Fruit fly (Drosophila melanogaster) whole organism, embryonic: ENCODE measurements around the gene CG31268.

Source experiments
- Atf6 ChIP-seq: fragments of 200-800 bp; sonication (Bioruptor generic); IDR thresholded peaks from 2 replicates; pipeline ENCODE4 v1.3.6; 2022; ENCODE audit warnings: missing biosample characterization, missing genetic modification characterization
- Blimp-1 ChIP-seq: fragments of 200-800 bp; sonication (Bioruptor generic); optimal IDR thresholded peaks from 3 replicates; lab custom pipeline; 2018; ENCODE audit warnings: missing biosample characterization, missing genetic modification characterization, mild to moderate bottlenecking, moderate library complexity, missing genetic modification reagents
- BtbVII ChIP-seq: fragments of 200-800 bp; sonication (Bioruptor generic); optimal IDR thresholded peaks from 3 replicates; lab custom pipeline; 2017; ENCODE audit warnings: missing biosample characterization, mild to moderate bottlenecking, missing genetic modification characterization
- CG10147 ChIP-seq: fragments of 200-800 bp; sonication (Bioruptor generic); optimal IDR thresholded peaks from 2 replicates; lab custom pipeline; 2019; ENCODE audit warnings: missing biosample characterization, mild to moderate bottlenecking, missing genetic modification characterization, moderate library complexity
- CG10462 ChIP-seq: fragments of 200-800 bp; sonication (Bioruptor generic); optimal IDR thresholded peaks from 2 replicates; lab custom pipeline; 2016; ENCODE audit warnings: missing biosample characterization, missing genetic modification characterization
- CG10654 ChIP-seq: fragments of 200-800 bp; sonication (Bioruptor generic); optimal IDR thresholded peaks from 2 replicates; lab custom pipeline; 2016; ENCODE audit warnings: missing biosample characterization, missing genetic modification characterization
- CG13424 ChIP-seq: fragments of 200-800 bp; sonication (Bioruptor generic); optimal IDR thresholded peaks from 2 replicates; lab custom pipeline; 2019; ENCODE audit warnings: missing biosample characterization, mild to moderate bottlenecking, missing genetic modification characterization, moderate library complexity
- CG13775 ChIP-seq: fragments of 200-800 bp; sonication (Bioruptor generic); optimal IDR thresholded peaks from 3 replicates; lab custom pipeline; 2017; ENCODE audit warnings: missing biosample characterization, mild to moderate bottlenecking, missing genetic modification characterization
- CG1529 ChIP-seq: fragments of 200-800 bp; sonication (Bioruptor generic); optimal IDR thresholded peaks from 3 replicates; lab custom pipeline; 2018; ENCODE audit warnings: missing biosample characterization, missing genetic modification characterization
- CG15696 ChIP-seq: fragments of 200-800 bp; sonication (Bioruptor generic); optimal IDR thresholded peaks from 2 replicates; lab custom pipeline; 2019; ENCODE audit warnings: missing biosample characterization, mild to moderate bottlenecking, missing genetic modification characterization, moderate library complexity
- CG16813 ChIP-seq: fragments of 200-800 bp; sonication (Bioruptor generic); IDR thresholded peaks from 3 replicates; pipeline ENCODE4 v1.3.6; 2022; ENCODE audit warnings: missing biosample characterization, missing genetic modification characterization; ENCODE audit not compliant: partially characterized antibody
- CG17186 ChIP-seq: fragments of 200-800 bp; sonication (Bioruptor generic); optimal IDR thresholded peaks from 3 replicates; lab custom pipeline; 2017; ENCODE audit warnings: missing biosample characterization, missing genetic modification reagents, missing genetic modification characterization
- CG17361 ChIP-seq: fragments of 200-800 bp; sonication (Bioruptor generic); IDR thresholded peaks from 3 replicates; pipeline ENCODE4 v1.3.6; 2022; ENCODE audit warnings: missing biosample characterization, missing genetic modification characterization
- CG32767 ChIP-seq: fragments of 200-800 bp; sonication (Bioruptor generic); IDR thresholded peaks from 2 replicates; pipeline ENCODE4 v1.3.6; 2022; ENCODE audit warnings: missing biosample characterization, missing genetic modification characterization
- CG33557 ChIP-seq: fragments of 200-800 bp; sonication (Bioruptor generic); optimal IDR thresholded peaks from 2 replicates; lab custom pipeline; 2019; ENCODE audit warnings: missing biosample characterization, mild to moderate bottlenecking, missing genetic modification characterization, moderate library complexity
- CG34224 ChIP-seq: fragments of 200-800 bp; sonication (Bioruptor generic); IDR thresholded peaks from 3 replicates; pipeline ENCODE4 v1.3.6; 2022; ENCODE audit warnings: missing biosample characterization, missing genetic modification characterization; ENCODE audit not compliant: partially characterized antibody
- CG4282 ChIP-seq: fragments of 200-800 bp; sonication (Bioruptor generic); optimal IDR thresholded peaks from 2 replicates; lab custom pipeline; 2016; ENCODE audit warnings: missing biosample characterization, missing genetic modification characterization
- CG4404 ChIP-seq: fragments of 200-800 bp; sonication (Bioruptor generic); IDR thresholded peaks from 2 replicates; pipeline ENCODE4 v1.3.6; 2022; ENCODE audit warnings: missing biosample characterization, missing genetic modification characterization
- CG6683 ChIP-seq: fragments of 200-800 bp; sonication (Bioruptor generic); optimal IDR thresholded peaks from 2 replicates; lab custom pipeline; 2017; ENCODE audit warnings: missing biosample characterization, mild to moderate bottlenecking, missing genetic modification characterization, missing genetic modification reagents
- CG7271 ChIP-seq: fragments of 200-800 bp; sonication (Bioruptor generic); optimal IDR thresholded peaks from 2 replicates; lab custom pipeline; 2018; ENCODE audit warnings: missing biosample characterization, mild to moderate bottlenecking, missing genetic modification characterization, moderate library complexity
- CG8944 ChIP-seq: fragments of 200-800 bp; sonication (Bioruptor generic); optimal IDR thresholded peaks from 3 replicates; lab custom pipeline; 2016; ENCODE audit warnings: missing biosample characterization, missing genetic modification characterization
- Ets65A ChIP-seq: fragments of 200-800 bp; sonication (Bioruptor generic); peaks from one replicate; lab custom pipeline; 2016; ENCODE audit warnings: missing biosample characterization, missing genetic modification characterization
- Fer3 ChIP-seq: fragments of 200-800 bp; sonication (Bioruptor generic); optimal IDR thresholded peaks from 2 replicates; lab custom pipeline; 2018; ENCODE audit warnings: missing biosample characterization, mild to moderate bottlenecking, missing genetic modification characterization, moderate library complexity
- H2.0 ChIP-seq: fragments of 200-800 bp; sonication (Bioruptor generic); IDR thresholded peaks from 2 replicates; pipeline ENCODE4 v1.3.6; 2022; ENCODE audit warnings: missing biosample characterization, missing genetic modification characterization
- HLHmδ ChIP-seq: fragments of 200-800 bp; sonication (Bioruptor generic); optimal IDR thresholded peaks from 2 replicates; lab custom pipeline; 2018; ENCODE audit warnings: missing biosample characterization, mild to moderate bottlenecking, missing genetic modification characterization, moderate library complexity
- Hr3 ChIP-seq: fragments of 200-800 bp; sonication (Bioruptor generic); optimal IDR thresholded peaks from 3 replicates; lab custom pipeline; 2016; ENCODE audit warnings: missing biosample characterization, missing genetic modification characterization
- MTF-1 ChIP-seq: fragments of 200-800 bp; sonication (Bioruptor generic); optimal IDR thresholded peaks from 2 replicates; lab custom pipeline; 2018; ENCODE audit warnings: missing biosample characterization, mild to moderate bottlenecking, missing genetic modification characterization, borderline replicate concordance
- Neu2 ChIP-seq: fragments of 200-800 bp; sonication (Bioruptor generic); optimal IDR thresholded peaks from 3 replicates; lab custom pipeline; 2016; ENCODE audit warnings: missing biosample characterization, missing genetic modification characterization, borderline replicate concordance
- abd-A ChIP-seq: fragments of 200-800 bp; sonication (Bioruptor generic); optimal IDR thresholded peaks from 3 replicates; lab custom pipeline; 2019; ENCODE audit warnings: missing biosample characterization, mild to moderate bottlenecking, missing genetic modification characterization, moderate library complexity
- aop ChIP-seq: fragments of 200-800 bp; sonication (Bioruptor generic); IDR thresholded peaks from 2 replicates; pipeline ENCODE4 v1.3.6; 2022; ENCODE audit warnings: missing biosample characterization, missing genetic modification characterization
- bigmax ChIP-seq: fragments of 200-800 bp; sonication (Bioruptor generic); optimal IDR thresholded peaks from 2 replicates; lab custom pipeline; 2018; ENCODE audit warnings: missing biosample characterization, mild to moderate bottlenecking, missing genetic modification characterization
- btn ChIP-seq: fragments of 200-800 bp; sonication (Bioruptor generic); optimal IDR thresholded peaks from 2 replicates; lab custom pipeline; 2016; ENCODE audit warnings: missing biosample characterization, missing genetic modification characterization
- cas ChIP-seq: fragments of 200-800 bp; sonication (Bioruptor generic); IDR thresholded peaks from 2 replicates; pipeline ENCODE4 v1.3.6; 2022; ENCODE audit warnings: missing biosample characterization, missing genetic modification characterization
- ci ChIP-seq: fragments of 200-800 bp; sonication (Bioruptor generic); IDR thresholded peaks from 3 replicates; pipeline ENCODE4 v1.3.6; 2022; ENCODE audit warnings: missing biosample characterization, missing genetic modification characterization
- dimm ChIP-seq: fragments of 200-800 bp; sonication (Bioruptor generic); IDR thresholded peaks from 2 replicates; pipeline ENCODE4 v1.3.6; 2022; ENCODE audit warnings: missing biosample characterization, missing genetic modification characterization
- dpn ChIP-seq, 2 experiments: fragments of 200-800 bp; sonication (Bioruptor generic); optimal IDR thresholded peaks; 3 replicates each; lab custom pipeline; 2016; ENCODE audit warnings: missing biosample characterization in 2 of 2, missing genetic modification characterization in 2 of 2
- fu2 ChIP-seq: fragments of 200-800 bp; sonication (Bioruptor generic); optimal IDR thresholded peaks from 2 replicates; lab custom pipeline; 2016; ENCODE audit warnings: missing biosample characterization, missing genetic modification characterization
- hkb ChIP-seq, 2 experiments: fragments of 200-800 bp in 1 of 2; fragments of >200 bp in 1 of 2; sonication (Bioruptor generic) in 1 of 2; IDR thresholded peaks in 1 of 2; optimal IDR thresholded peaks in 1 of 2; 2 replicates each; pipeline versions ENCODE4 v1.3.6 to Lab custom; 2017 to 2022; ENCODE audit warnings: missing biosample characterization in 1 of 2, missing genetic modification characterization in 1 of 2
- ken ChIP-seq: fragments of 200-800 bp; sonication (Bioruptor generic); IDR thresholded peaks from 3 replicates; pipeline ENCODE4 v1.3.6; 2022; ENCODE audit warnings: missing biosample characterization, missing genetic modification characterization
- lmd ChIP-seq: fragments of 200-800 bp; sonication (Bioruptor generic); IDR thresholded peaks from 2 replicates; pipeline ENCODE4 v1.3.6; 2022; ENCODE audit warnings: missing biosample characterization, missing genetic modification characterization
- org-1 ChIP-seq: fragments of 200-800 bp; sonication (Bioruptor generic); optimal IDR thresholded peaks from 2 replicates; lab custom pipeline; 2017; ENCODE audit warnings: missing biosample characterization, missing genetic modification characterization
- prd ChIP-seq, 3 experiments: fragments of >200 bp in 2 of 3; fragments of 200-800 bp in 1 of 3; sonication (Bioruptor generic) in 1 of 3; optimal IDR thresholded peaks in 2 of 3; IDR thresholded peaks in 1 of 3; 2 replicates in 2 of 3; 3 replicates in 1 of 3; pipeline versions ENCODE4 v1.3.6 to Lab custom; 2017 to 2022; ENCODE audit warnings: missing biosample characterization in 1 of 3, missing genetic modification characterization in 1 of 3
- rib ChIP-seq: fragments of 200-800 bp; sonication (Bioruptor generic); IDR thresholded peaks from 2 replicates; pipeline ENCODE4 v1.3.6; 2022; ENCODE audit warnings: missing biosample characterization, missing genetic modification characterization
- ro ChIP-seq: fragments of 200-800 bp; sonication (Bioruptor generic); IDR thresholded peaks from 2 replicates; pipeline ENCODE4 v1.3.6; 2022; ENCODE audit warnings: missing biosample characterization, missing genetic modification characterization
- sc ChIP-seq, 3 experiments: fragments of >200 bp in 2 of 3; fragments of 200-800 bp in 1 of 3; sonication (Bioruptor generic) in 1 of 3; optimal IDR thresholded peaks; 2 replicates in 2 of 3; 3 replicates in 1 of 3; lab custom pipeline; 2017; ENCODE audit warnings: mild to moderate bottlenecking in 1 of 3, missing biosample characterization in 1 of 3, missing genetic modification characterization in 1 of 3, missing genetic modification reagents in 1 of 3
- sens-2 ChIP-seq: fragments of 200-800 bp; sonication (Bioruptor generic); IDR thresholded peaks from 2 replicates; pipeline ENCODE4 v1.3.6; 2022; ENCODE audit warnings: missing biosample characterization, missing genetic modification characterization
- sug ChIP-seq: fragments of 200-800 bp; optimal IDR thresholded peaks from 2 replicates; lab custom pipeline; 2019; ENCODE audit warnings: missing biosample characterization, mild to moderate bottlenecking, missing genetic modification characterization, moderate library complexity
- unpg ChIP-seq: fragments of 200-800 bp; sonication (Bioruptor generic); optimal IDR thresholded peaks from 3 replicates; lab custom pipeline; 2018; ENCODE audit warnings: missing biosample characterization, mild to moderate bottlenecking, missing genetic modification characterization, moderate library complexity
- zen2 ChIP-seq: fragments of 200-800 bp; sonication (Bioruptor generic); IDR thresholded peaks from 3 replicates; pipeline ENCODE4 v1.3.6; 2022; ENCODE audit warnings: missing biosample characterization, missing genetic modification characterization; ENCODE audit not compliant: partially characterized antibody
- zfh1 ChIP-seq: fragments of 200-800 bp; sonication (Bioruptor generic); IDR thresholded peaks from 3 replicates; pipeline ENCODE4 v1.3.6; 2022; ENCODE audit warnings: missing biosample characterization, missing genetic modification characterization

Gene CG31268

dm6 chr3R:17056905-17057251, 25.3 kb downstream of the CG31268 start (continued):
- TF ChIP-seq dpn (GFP tag; optimal IDR thresholded peaks at IDR 0.05; lab: Kevin White, UChicago): no peak
- no peak for TF ChIP-seq aop (GFP tag; lab: Robert Waterston, UW)
- TF ChIP-seq HLHmδ: no peak
- TF ChIP-seq ro: no peak
- no peak for TF ChIP-seq btn (GFP tag; lab: Kevin White, UChicago)
- TF ChIP-seq rib: no peak
- no peak for TF ChIP-seq CG34224 (GFP tag; lab: Robert Waterston, UW)
- peak; percentile 61; the same call in 2 of the 3 replicates for TF ChIP-seq CG17361 (GFP tag; lab: Robert Waterston, UW)
- peak; percentile 17 for TF ChIP-seq CG15696
- TF ChIP-seq CG13424 (tag; lab: Kevin White, UChicago): no peak
- no peak for TF ChIP-seq CG10147 (GFP tag; lab: Kevin White, UChicago)
- TF ChIP-seq CG13775 (GFP tag; lab: Kevin White, UChicago): no peak
- no peak for TF ChIP-seq bigmax (GFP tag; lab: Kevin White, UChicago)
- no peak for TF ChIP-seq zen2 (GFP tag; lab: Robert Waterston, UW)
- TF ChIP-seq MTF-1 (GFP tag; lab: Kevin White, UChicago): no peak
- TF ChIP-seq CG33557 (GFP tag; lab: Kevin White, UChicago): no peak
- TF ChIP-seq zfh1 (GFP tag; lab: Robert Waterston, UW): no peak
- TF ChIP-seq CG4404: no peak
- TF ChIP-seq Fer3: peak; percentile 4
- no peak for TF ChIP-seq Neu2 (GFP tag; lab: Kevin White, UChicago)
- TF ChIP-seq sc (optimal IDR thresholded peaks at IDR 0.05; lab: Kevin White, UChicago): no peak
- no peak for TF ChIP-seq sc (GFP tag; optimal IDR thresholded peaks at IDR 0.05; lab: Kevin White, UChicago)
- TF ChIP-seq CG7271: no peak
- TF ChIP-seq cas: no peak
- TF ChIP-seq H2.0 (GFP tag; lab: Robert Waterston, UW): no peak
- no peak for TF ChIP-seq Hr3 (GFP tag; lab: Kevin White, UChicago)
- no peak for TF ChIP-seq org-1 (GFP tag; lab: Kevin White, UChicago)
- no peak for TF ChIP-seq fu2 (GFP tag; lab: Kevin White, UChicago)
- peak; percentile 15 for TF ChIP-seq unpg (GFP tag; lab: Kevin White, UChicago)
- no peak for TF ChIP-seq CG16813 (GFP tag; lab: Robert Waterston, UW)
- no peak for TF ChIP-seq CG10462 (GFP tag; lab: Kevin White, UChicago)
- TF ChIP-seq sens-2: no peak
- TF ChIP-seq Atf6 (GFP tag; lab: Robert Waterston, UW): no peak
- no peak for TF ChIP-seq CG6683 (GFP tag; lab: Kevin White, UChicago)
- no peak for TF ChIP-seq ken (GFP tag; lab: Robert Waterston, UW)
- TF ChIP-seq hkb (optimal IDR thresholded peaks at IDR 0.05; lab: Kevin White, UChicago): no peak
- no peak for TF ChIP-seq hkb (GFP tag; IDR thresholded peaks at IDR 0.05; lab: Robert Waterston, UW)
- TF ChIP-seq lmd (GFP tag; lab: Robert Waterston, UW): 0 out of 2 replicates have a peak, but pooled peaks have one; percentile 20
- TF ChIP-seq Ets65A (GFP tag; lab: Kevin White, UChicago): no peak
- TF ChIP-seq dimm (GFP tag; lab: Robert Waterston, UW): no peak
- no peak for TF ChIP-seq CG10654 (GFP tag; lab: Kevin White, UChicago)
- peak; percentile 3 for TF ChIP-seq CG17186 (GFP tag; lab: Kevin White, UChicago)
- no peak for TF ChIP-seq CG32767 (GFP tag; lab: Robert Waterston, UW)
- TF ChIP-seq CG8944 (GFP tag; lab: Kevin White, UChicago): no peak
- no peak for TF ChIP-seq CG1529 (GFP tag; lab: Kevin White, UChicago)
- TF ChIP-seq abd-A: no peak
- TF ChIP-seq CG4282: no peak
- TF ChIP-seq Blimp-1: peak; percentile 44
- no peak for TF ChIP-seq sug (tag; lab: Kevin White, UChicago)
- no peak for TF ChIP-seq BtbVII
- no peak for TF ChIP-seq ci (GFP tag; lab: Robert Waterston, UW)
- TF ChIP-seq prd (optimal IDR thresholded peaks at IDR 0.05; lab: Kevin White, UChicago): no peak
- peak; percentile 42; the same call in 1 of the 3 replicates for TF ChIP-seq prd (GFP tag; IDR thresholded peaks at IDR 0.05; lab: Robert Waterston, UW)
